Fruit fly (Drosophila melanogaster) whole organism, embryonic: ENCODE data around the gene Nin.

Source experiments
- Ada2b ChIP-seq: fragments of 200-800 bp; sonication (Bioruptor generic); IDR thresholded peaks from 2 replicates; pipeline ENCODE4 v1.3.6; 2022; ENCODE audit warnings: missing biosample characterization, missing genetic modification characterization
- CG10147 ChIP-seq: fragments of 200-800 bp; sonication (Bioruptor generic); optimal IDR thresholded peaks from 2 replicates; lab custom pipeline; 2019; ENCODE audit warnings: missing biosample characterization, mild to moderate bottlenecking, missing genetic modification characterization, moderate library complexity
- CG11504 ChIP-seq: fragments of 200-800 bp; sonication (Bioruptor generic); optimal IDR thresholded peaks from 3 replicates; lab custom pipeline; 2019; ENCODE audit warnings: missing biosample characterization, mild to moderate bottlenecking, missing genetic modification characterization, moderate library complexity
- CG11696 ChIP-seq: fragments of 200-800 bp; sonication (Bioruptor generic); IDR thresholded peaks from 2 replicates; pipeline ENCODE4 v1.3.6; 2022; ENCODE audit warnings: missing biosample characterization, missing genetic modification characterization
- CG12769 ChIP-seq: fragments of 200-800 bp; sonication (Bioruptor generic); optimal IDR thresholded peaks from 2 replicates; lab custom pipeline; 2019; ENCODE audit warnings: missing biosample characterization, mild to moderate bottlenecking, missing genetic modification characterization, moderate library complexity
- CG15073 ChIP-seq: fragments of 200-800 bp; sonication (Bioruptor generic); optimal IDR thresholded peaks from 2 replicates; lab custom pipeline; 2016; ENCODE audit warnings: missing biosample characterization, missing genetic modification characterization
- CG18619 ChIP-seq: fragments of 200-800 bp; sonication (Bioruptor generic); optimal IDR thresholded peaks from 3 replicates; lab custom pipeline; 2017; ENCODE audit warnings: missing biosample characterization, mild to moderate bottlenecking, missing genetic modification characterization
- CG3065 ChIP-seq: fragments of 200-800 bp; sonication (Bioruptor generic); optimal IDR thresholded peaks from 2 replicates; lab custom pipeline; 2016; ENCODE audit warnings: missing biosample characterization, missing genetic modification characterization
- CG3281 ChIP-seq: fragments of 200-800 bp; sonication (Bioruptor generic); optimal IDR thresholded peaks from 3 replicates; lab custom pipeline; 2017; ENCODE audit warnings: missing biosample characterization, mild to moderate bottlenecking, missing genetic modification characterization
- CG34422 ChIP-seq: fragments of 200-800 bp; sonication (Bioruptor generic); IDR thresholded peaks from 3 replicates; pipeline ENCODE4 v1.3.6; 2022; ENCODE audit warnings: missing biosample characterization, missing genetic modification characterization
- CG4617 ChIP-seq: fragments of 200-800 bp; sonication (Bioruptor generic); optimal IDR thresholded peaks from 3 replicates; lab custom pipeline; 2016; ENCODE audit warnings: missing biosample characterization, missing genetic modification characterization, borderline replicate concordance
- CG7987 ChIP-seq: fragments of 200-800 bp; sonication (Bioruptor generic); optimal IDR thresholded peaks from 2 replicates; lab custom pipeline; 2018; ENCODE audit warnings: missing biosample characterization, mild to moderate bottlenecking, missing genetic modification characterization, moderate library complexity
- Dip3 ChIP-seq: fragments of 200-800 bp; sonication (Bioruptor generic); optimal IDR thresholded peaks from 3 replicates; lab custom pipeline; 2016; ENCODE audit warnings: missing biosample characterization, missing genetic modification characterization
- Doc2 ChIP-seq: fragments of 200-800 bp; sonication (Bioruptor generic); IDR thresholded peaks from 2 replicates; pipeline ENCODE4 v1.3.6; 2022; ENCODE audit warnings: missing biosample characterization, missing genetic modification characterization
- ERR ChIP-seq: fragments of 200-800 bp; sonication (Bioruptor generic); optimal IDR thresholded peaks from 2 replicates; lab custom pipeline; 2016; ENCODE audit warnings: missing biosample characterization, missing genetic modification characterization
- Hey ChIP-seq: fragments of 200-800 bp; sonication (Bioruptor generic); optimal IDR thresholded peaks from 3 replicates; lab custom pipeline; 2018; ENCODE audit warnings: missing biosample characterization, mild to moderate bottlenecking, missing genetic modification characterization
- HmgZ ChIP-seq: fragments of 200-800 bp; sonication (Bioruptor generic); optimal IDR thresholded peaks from 2 replicates; lab custom pipeline; 2018; ENCODE audit warnings: missing biosample characterization, mild to moderate bottlenecking, missing genetic modification characterization
- Jarid2 ChIP-seq: fragments of 200-800 bp; sonication (Bioruptor generic); optimal IDR thresholded peaks from 3 replicates; lab custom pipeline; 2017; ENCODE audit warnings: mild to moderate bottlenecking, missing biosample characterization, missing genetic modification reagents, missing genetic modification characterization
- MTF-1 ChIP-seq: fragments of 200-800 bp; sonication (Bioruptor generic); optimal IDR thresholded peaks from 2 replicates; lab custom pipeline; 2018; ENCODE audit warnings: missing biosample characterization, mild to moderate bottlenecking, missing genetic modification characterization, borderline replicate concordance
- Med ChIP-seq: fragments of 200-800 bp; sonication (Bioruptor generic); peaks from one replicate; lab custom pipeline; 2016; ENCODE audit warnings: missing biosample characterization, missing genetic modification characterization, mild to moderate bottlenecking, inconsistent platforms, moderate library complexity
- Nf-YC ChIP-seq: fragments of 200-800 bp; optimal IDR thresholded peaks from 3 replicates; lab custom pipeline; 2019; ENCODE audit warnings: missing biosample characterization, mild to moderate bottlenecking, missing genetic modification characterization, moderate library complexity
- Pdp1 ChIP-seq, 2 experiments: fragments of 200-800 bp; sonication (Bioruptor generic); optimal IDR thresholded peaks; 3 replicates each; lab custom pipeline; 2016; ENCODE audit warnings: missing biosample characterization in 2 of 2, missing genetic modification characterization in 2 of 2, mild to moderate bottlenecking in 1 of 2, moderate library complexity in 1 of 2
- Side ChIP-seq: fragments of 200-800 bp; sonication (Bioruptor generic); optimal IDR thresholded peaks from 2 replicates; lab custom pipeline; 2016; ENCODE audit warnings: missing biosample characterization, missing genetic modification characterization
- Stat92E ChIP-seq, 3 experiments: fragments of >200 bp in 2 of 3; fragments of 200-800 bp in 1 of 3; sonication (Bioruptor generic) in 1 of 3; optimal IDR thresholded peaks; 2 replicates each; lab custom pipeline; 2017 to 2019; ENCODE audit warnings: missing biosample characterization in 3 of 3, missing genetic modification characterization in 3 of 3, mild to moderate bottlenecking in 1 of 3, moderate library complexity in 1 of 3
- TFAM ChIP-seq: fragments of 200-800 bp; sonication (Bioruptor generic); optimal IDR thresholded peaks from 2 replicates; lab custom pipeline; 2017; ENCODE audit warnings: missing biosample characterization, missing genetic modification characterization, inconsistent platforms
- Tbp ChIP-seq: fragments of >200 bp; optimal IDR thresholded peaks from 2 replicates; lab custom pipeline; 2018; ENCODE audit warnings: missing biosample characterization, missing genetic modification characterization
- ase ChIP-seq: fragments of 200-800 bp; sonication (Bioruptor generic); IDR thresholded peaks from 3 replicates; pipeline ENCODE4 v1.3.6; 2022; ENCODE audit warnings: missing biosample characterization, missing genetic modification characterization
- bigmax ChIP-seq: fragments of 200-800 bp; sonication (Bioruptor generic); optimal IDR thresholded peaks from 2 replicates; lab custom pipeline; 2018; ENCODE audit warnings: missing biosample characterization, mild to moderate bottlenecking, missing genetic modification characterization
- bowl ChIP-seq: fragments of 200-800 bp; sonication (Bioruptor generic); IDR thresholded peaks from 2 replicates; pipeline ENCODE4 v1.3.6; 2022; ENCODE audit warnings: missing biosample characterization, missing genetic modification characterization
- cg ChIP-seq: fragments of 200-800 bp; sonication (Bioruptor generic); optimal IDR thresholded peaks from 3 replicates; lab custom pipeline; 2019; ENCODE audit warnings: missing biosample characterization, mild to moderate bottlenecking, missing genetic modification characterization, moderate library complexity
- chinmo ChIP-seq: fragments of 200-800 bp; sonication (Bioruptor generic); IDR thresholded peaks from 4 replicates; pipeline ENCODE4 v1.3.6; 2022; ENCODE audit warnings: missing biosample characterization, missing genetic modification characterization; ENCODE audit not compliant: partially characterized antibody
- corto ChIP-seq: fragments of 200-800 bp; sonication (Bioruptor generic); optimal IDR thresholded peaks from 2 replicates; lab custom pipeline; 2016; ENCODE audit warnings: missing biosample characterization, mild to moderate bottlenecking, missing genetic modification characterization, moderate library complexity
- crc ChIP-seq: fragments of 200-800 bp; sonication (Bioruptor generic); optimal IDR thresholded peaks from 2 replicates; lab custom pipeline; 2016; ENCODE audit warnings: missing biosample characterization, missing genetic modification characterization
- croc ChIP-seq: fragments of 200-800 bp; sonication (Bioruptor generic); conservative IDR thresholded peaks from 3 replicates; pipeline ENCODE4 v1.3.6; 2022; ENCODE audit warnings: missing biosample characterization, missing genetic modification characterization
- cwo ChIP-seq: fragments of 200-800 bp; sonication (Bioruptor generic); optimal IDR thresholded peaks from 3 replicates; lab custom pipeline; 2017; ENCODE audit warnings: missing biosample characterization, missing genetic modification characterization, mild to moderate bottlenecking, moderate library complexity, missing genetic modification reagents
- gcm ChIP-seq: fragments of 200-800 bp; sonication (Bioruptor generic); optimal IDR thresholded peaks from 2 replicates; lab custom pipeline; 2019; ENCODE audit warnings: missing biosample characterization, mild to moderate bottlenecking, missing genetic modification characterization, moderate library complexity
- insv ChIP-seq, 2 experiments: fragments of 200-800 bp; sonication (Bioruptor generic); optimal IDR thresholded peaks; 3 replicates each; lab custom pipeline; 2016 to 2018; ENCODE audit warnings: missing biosample characterization in 2 of 2, missing genetic modification characterization in 2 of 2
- prd ChIP-seq, 3 experiments: fragments of >200 bp in 2 of 3; fragments of 200-800 bp in 1 of 3; sonication (Bioruptor generic) in 1 of 3; optimal IDR thresholded peaks in 2 of 3; IDR thresholded peaks in 1 of 3; 2 replicates in 2 of 3; 3 replicates in 1 of 3; pipeline versions ENCODE4 v1.3.6 to Lab custom; 2017 to 2022; ENCODE audit warnings: missing biosample characterization in 1 of 3, missing genetic modification characterization in 1 of 3
- pros ChIP-seq: fragments of 200-800 bp; sonication (Bioruptor generic); optimal IDR thresholded peaks from 3 replicates; lab custom pipeline; 2019; ENCODE audit warnings: missing biosample characterization, mild to moderate bottlenecking, missing genetic modification characterization, moderate library complexity
- run ChIP-seq: fragments of 200-800 bp; sonication (Bioruptor generic); optimal IDR thresholded peaks from 3 replicates; lab custom pipeline; 2018; ENCODE audit warnings: missing biosample characterization, mild to moderate bottlenecking, missing genetic modification characterization
- sens ChIP-seq: fragments of 200-800 bp; sonication (Bioruptor generic); peaks from one replicate; lab custom pipeline; 2016; ENCODE audit warnings: missing biosample characterization, missing genetic modification characterization
- sens-2 ChIP-seq: fragments of 200-800 bp; sonication (Bioruptor generic); IDR thresholded peaks from 2 replicates; pipeline ENCODE4 v1.3.6; 2022; ENCODE audit warnings: missing biosample characterization, missing genetic modification characterization
- sna ChIP-seq: fragments of 200-800 bp; sonication (Bioruptor generic); IDR thresholded peaks from 2 replicates; pipeline ENCODE4 v1.3.6; 2022; ENCODE audit warnings: missing biosample characterization, missing genetic modification characterization; ENCODE audit not compliant: partially characterized antibody
- tin ChIP-seq: fragments of 200-800 bp; sonication (Bioruptor generic); optimal IDR thresholded peaks from 3 replicates; lab custom pipeline; 2016; ENCODE audit warnings: missing biosample characterization, missing genetic modification characterization
- vfl ChIP-seq: fragments of 200-800 bp; sonication (Bioruptor generic); optimal IDR thresholded peaks from 2 replicates; lab custom pipeline; 2016; ENCODE audit warnings: missing biosample characterization, missing genetic modification characterization

Nin gene

dm6 chr2L:5305240-5305875, 27.0 kb upstream of the Nin start (continued):
- TF ChIP-seq CG11696 (GFP tag; lab: Robert Waterston, UW) (no peak), crc (GFP tag; lab: Kevin White, UChicago) (no peak), CG7987 (GFP tag; lab: Kevin White, UChicago) (peak; percentile 29), CG18619 (no peak), tin (no peak), cwo (GFP tag; lab: Kevin White, UChicago) (peak; percentile 79), croc (GFP tag; lab: Robert Waterston, UW) (no peak), CG11504 (tag; lab: Kevin White, UChicago) (peak; percentile 61), Hey (no peak), Stat92E (GFP tag; optimal IDR thresholded peaks at IDR 0.05; lab: Kevin White, UChicago) (peak in 1 of 3 experiments; percentile 67), run (no peak), Nf-YC (tag; lab: Kevin White, UChicago) (no peak), Ada2b (GFP tag; lab: Robert Waterston, UW) (no peak), CG4617 (no peak), gcm (peak; percentile 23), cg (peak; percentile 78), bigmax (GFP tag; lab: Kevin White, UChicago) (no peak), CG34422 (no peak), Dip3 (GFP tag; lab: Kevin White, UChicago) (no peak), sens-2 (GFP tag; lab: Robert Waterston, UW) (peak; percentile 65; the same call in 1 of the 2 replicates), pros (peak; percentile 29), Doc2 (GFP tag; lab: Robert Waterston, UW) (no peak), CG10147 (GFP tag; lab: Kevin White, UChicago) (no peak), Tbp (GFP tag; lab: Kevin White, UChicago) (no peak), Med (GFP tag; lab: Kevin White, UChicago) (peak; percentile 71), corto (GFP tag; lab: Kevin White, UChicago) (peak; percentile 87), CG3065 (no peak), CG15073 (no peak), ase (GFP tag; lab: Robert Waterston, UW) (no peak), TFAM (GFP tag; lab: Kevin White, UChicago) (no peak), bowl (GFP tag; lab: Robert Waterston, UW) (no peak), MTF-1 (GFP tag; lab: Kevin White, UChicago) (no peak), Side (GFP tag; lab: Kevin White, UChicago) (peak; percentile 10), CG12769 (tag; lab: Kevin White, UChicago) (no peak), CG3281 (GFP tag; lab: Kevin White, UChicago) (no peak), sna (GFP tag; lab: Robert Waterston, UW) (0 out of 2 replicates have a peak, but pooled peaks have one; percentile 24), vfl (no peak), prd (optimal IDR thresholded peaks at IDR 0.05; lab: Kevin White, UChicago) (no peak), prd (GFP tag; IDR thresholded peaks at IDR 0.05; lab: Robert Waterston, UW) (no peak), HmgZ (tag; lab: Kevin White, UChicago) (peak; percentile 16), Jarid2 (GFP tag; lab: Kevin White, UChicago) (peak; percentile 58), ERR (peak; percentile 10), chinmo (GFP tag; lab: Robert Waterston, UW) (peak; percentile 90), insv (GFP tag; optimal IDR thresholded peaks at IDR 0.05; lab: Kevin White, UChicago) (no peak), Pdp1 (GFP tag; optimal IDR thresholded peaks at IDR 0.05; lab: Kevin White, UChicago) (peak in 1 of 2 experiments; percentile 94), sens (GFP tag; lab: Kevin White, UChicago) (peak; percentile 82)
